Fruit fly (Drosophila melanogaster): ENCODE measurements around the gene CG1492.

CG1492 gene

dm6 chrX:12028825-12029514 lies 17.0 kb upstream of the CG1492 start, which contains the start of gene Usp7 (continued):
- no peak for TF ChIP-seq CG2875 (GFP tag; optimal IDR thresholded peaks at IDR 0.05)
- TF ChIP-seq MESR4 (GFP tag; optimal IDR thresholded peaks at IDR 0.05): peak; percentile 60
- peak; percentile 81 for TF ChIP-seq zen2 (GFP tag; IDR thresholded peaks at IDR 0.05; ENCODE audit: partially characterized antibody)
- TF ChIP-seq CG13287 (GFP tag; IDR thresholded peaks at IDR 0.05; ENCODE audit: partially characterized antibody): peak; percentile 95
- no peak for TF ChIP-seq CG12219 (GFP tag; optimal IDR thresholded peaks at IDR 0.05)
- no peak for TF ChIP-seq CG15514 (GFP tag; optimal IDR thresholded peaks at IDR 0.05)
- TF ChIP-seq Myb (GFP tag; optimal IDR thresholded peaks at IDR 0.05): peak; percentile 26
- TF ChIP-seq CG9932 (GFP tag; IDR thresholded peaks at IDR 0.05): peak; percentile 68
- peak; percentile 11 for TF ChIP-seq sqz (GFP tag; optimal IDR thresholded peaks at IDR 0.05)
- no peak for TF ChIP-seq D (optimal IDR thresholded peaks at IDR 0.05)
- no peak for TF ChIP-seq D (GFP tag; optimal IDR thresholded peaks at IDR 0.05)
- TF ChIP-seq Doc3 (GFP tag; IDR thresholded peaks at IDR 0.05; ENCODE audit: partially characterized antibody): peak; percentile 92
- TF ChIP-seq CG7928 (GFP tag; optimal IDR thresholded peaks at IDR 0.05): peak; percentile 86
- peak; percentile 89 for TF ChIP-seq ato (GFP tag; IDR thresholded peaks at IDR 0.05; ENCODE audit: partially characterized antibody)
- no peak for TF ChIP-seq z (GFP tag; IDR thresholded peaks at IDR 0.05)
- peak; percentile 72 for TF ChIP-seq sens (GFP tag)
- TF ChIP-seq Dip3 (GFP tag; optimal IDR thresholded peaks at IDR 0.05): no peak
- no peak for TF ChIP-seq lbe (GFP tag; optimal IDR thresholded peaks at IDR 0.05)
- peak; percentile 92 for TF ChIP-seq tna (GFP tag; IDR thresholded peaks at IDR 0.05; ENCODE audit: partially characterized antibody)
- TF ChIP-seq run (tag; optimal IDR thresholded peaks at IDR 0.05): no peak
- TF ChIP-seq Usf (GFP tag; optimal IDR thresholded peaks at IDR 0.05): no peak
- peak; percentile 91 for TF ChIP-seq unc-4 (GFP tag; IDR thresholded peaks at IDR 0.05; ENCODE audit: partially characterized antibody)
- TF ChIP-seq CG6272 (GFP tag; IDR thresholded peaks at IDR 0.05): peak; percentile 43; the same call in 1 of the 2 replicates
- TF ChIP-seq CG12659 (GFP tag; optimal IDR thresholded peaks at IDR 0.05): peak; percentile 75
- peak; percentile 93 for TF ChIP-seq hb (GFP tag; IDR thresholded peaks at IDR 0.05; ENCODE audit: partially characterized antibody)
- peak; percentile 91 for TF ChIP-seq vnd (GFP tag; IDR thresholded peaks at IDR 0.05; ENCODE audit: partially characterized antibody)
- TF ChIP-seq CG1602 (GFP tag; optimal IDR thresholded peaks at IDR 0.05): no peak
- no peak for TF ChIP-seq Awh (GFP tag; IDR thresholded peaks at IDR 0.05)
- peak; percentile 69 for TF ChIP-seq CG17912 (GFP tag; optimal IDR thresholded peaks at IDR 0.05)
- no peak for TF ChIP-seq slp2 (GFP tag; optimal IDR thresholded peaks at IDR 0.05)
- peak in 1 of 2 experiments; percentile 35 for TF ChIP-seq dpn (GFP tag; optimal IDR thresholded peaks at IDR 0.05)
- peak; percentile 54 for TF ChIP-seq slbo (GFP tag; IDR thresholded peaks at IDR 0.05)
- peak; percentile 51; the same call in 1 of the 3 replicates for TF ChIP-seq CG7357 (GFP tag; IDR thresholded peaks at IDR 0.05)
- no peak for TF ChIP-seq GATAe (GFP tag; conservative IDR thresholded peaks at IDR 0.05)
- TF ChIP-seq prd (optimal IDR thresholded peaks at IDR 0.05): no peak
- TF ChIP-seq prd (GFP tag; IDR thresholded peaks at IDR 0.05): 0 out of 3 replicates have a peak, but pooled peaks have one; percentile 28
- TF ChIP-seq mam (GFP tag; optimal IDR thresholded peaks at IDR 0.05): peak; percentile 12
- TF ChIP-seq pzg (GFP tag; optimal IDR thresholded peaks at IDR 0.05): peak; percentile 82
- no peak for TF ChIP-seq bigmax (GFP tag; optimal IDR thresholded peaks at IDR 0.05)
- TF ChIP-seq CG7963 (GFP tag; IDR thresholded peaks at IDR 0.05; ENCODE audit: partially characterized antibody): peak; percentile 95
- peak; percentile 96 for TF ChIP-seq knrl (GFP tag; IDR thresholded peaks at IDR 0.05; ENCODE audit: partially characterized antibody)
- peak; percentile 29 for TF ChIP-seq CG13624 (GFP tag; optimal IDR thresholded peaks at IDR 0.05)
- no peak for TF ChIP-seq CG11398 (GFP tag; optimal IDR thresholded peaks at IDR 0.05)
- no peak for TF ChIP-seq ems (GFP tag; optimal IDR thresholded peaks at IDR 0.05)
- peak; percentile 91 for TF ChIP-seq CG30020 (tag; optimal IDR thresholded peaks at IDR 0.05)
- peak; percentile 7 for TF ChIP-seq D19A (tag; optimal IDR thresholded peaks at IDR 0.05)
- TF ChIP-seq CG17802 (tag; optimal IDR thresholded peaks at IDR 0.05): peak; percentile 86
- no peak for TF ChIP-seq CG32767 (GFP tag; IDR thresholded peaks at IDR 0.05)
- TF ChIP-seq CG9609 (GFP tag; optimal IDR thresholded peaks at IDR 0.05): no peak

Measured in whole organism, embryonic.